Comparison of ENCODE assay signal across 7 worm cellular contexts in the genomic region with DNA sequence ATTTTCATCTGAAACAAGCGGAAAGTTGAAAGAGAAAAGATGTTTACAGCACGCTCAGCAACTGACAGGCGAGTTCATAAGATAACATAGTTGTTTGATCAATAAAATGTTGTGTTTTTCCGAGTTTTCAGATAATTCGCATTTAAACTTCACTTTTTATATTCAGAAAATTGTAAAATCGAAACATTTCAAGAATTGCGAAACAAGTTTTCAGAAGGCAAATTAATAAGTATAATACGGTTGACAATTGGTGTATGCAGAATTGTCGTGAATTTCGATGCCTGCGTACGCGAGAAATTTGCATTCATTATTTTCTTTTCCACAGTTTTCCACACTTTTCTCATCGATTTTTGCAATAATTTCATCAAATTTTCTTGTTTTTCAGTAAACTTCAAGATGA.
TF ChIP-seq lines count a peak whose summit lies in the region.

A gene (minus strand): TSS at position 15 of the 400 bp plus-strand sequence.
A gene (plus strand): TSS at position 386 of the 400 bp plus-strand sequence.

TF ChIP-seq in whole organism, L1 larva, 84 proteins besides CTCF, POLR2A, EP300 and RAD21 (continues in another document):
- TF ChIP-seq aly-2 (tag; optimal IDR thresholded peaks at IDR 0.05; lab: Kevin White, UChicago), result peak; percentile 16
- TF ChIP-seq hpl-2 (GFP tag; optimal IDR thresholded peaks at IDR 0.05; lab: Kevin White, UChicago), result no peak
- TF ChIP-seq fos-1 (tag; optimal IDR thresholded peaks at IDR 0.05; lab: Kevin White, UChicago), result no peak
- peak in 2 of 3 experiments; percentile 18 to 48 for TF ChIP-seq ceh-82 (tag; optimal IDR thresholded peaks at IDR 0.05; lab: Kevin White, UChicago)
- peak; percentile 29 for TF ChIP-seq mep-1 (tag; optimal IDR thresholded peaks at IDR 0.05; lab: Kevin White, UChicago)
- no peak for TF ChIP-seq isw-1 (GFP tag; IDR thresholded peaks at IDR 0.05; lab: Robert Waterston, UW)
- TF ChIP-seq fkh-4 (tag; optimal IDR thresholded peaks at IDR 0.05; lab: Kevin White, UChicago; ENCODE audit: borderline replicate concordance), result no peak
- no peak for TF ChIP-seq lir-3 (tag; optimal IDR thresholded peaks at IDR 0.05; lab: Kevin White, UChicago; ENCODE audit: poor library complexity)
- TF ChIP-seq ets-5 (GFP tag; IDR thresholded peaks at IDR 0.05; lab: Robert Waterston, UW), result no peak
- peak; percentile 14 to 67 (median 34) for TF ChIP-seq dpl-1 (GFP tag; optimal IDR thresholded peaks at IDR 0.05; lab: Kevin White, UChicago)

TF ChIP-seq in whole organism, L2 larva, 48 proteins besides CTCF, POLR2A, EP300 and RAD21:
- peak; percentile 46 to 95 for TF ChIP-seq lsy-2 (tag; optimal IDR thresholded peaks at IDR 0.05; lab: Kevin White, UChicago)
- no peak for TF ChIP-seq egl-27 (tag; optimal IDR thresholded peaks at IDR 0.05; lab: Kevin White, UChicago)
- peak; percentile 42 for TF ChIP-seq nhr-129 (tag; optimal IDR thresholded peaks at IDR 0.05; lab: Kevin White, UChicago)
- peak; percentile 16 for TF ChIP-seq gmeb-1 (tag; optimal IDR thresholded peaks at IDR 0.05; lab: Kevin White, UChicago)
- peak; percentile 66 for TF ChIP-seq C34F6.9 (tag; optimal IDR thresholded peaks at IDR 0.05; lab: Kevin White, UChicago)
- peak; percentile 9 for TF ChIP-seq ama-1 (optimal IDR thresholded peaks at IDR 0.05; lab: Kevin White, UChicago)
- no peak for TF ChIP-seq crh-2 (tag; optimal IDR thresholded peaks at IDR 0.05; lab: Kevin White, UChicago)

TF ChIP-seq in whole organism, L3 larva, 47 proteins besides CTCF, POLR2A, EP300 and RAD21 (continues in another document):
- TF ChIP-seq nhr-77 (tag; optimal IDR thresholded peaks at IDR 0.05; lab: Kevin White, UChicago) (no peak), egl-5 (tag; optimal IDR thresholded peaks at IDR 0.05; lab: Kevin White, UChicago) (peak; percentile 11), elt-3 (tag; optimal IDR thresholded peaks at IDR 0.05; lab: Kevin White, UChicago) (no peak), pha-4 (tag; optimal IDR thresholded peaks at IDR 0.05; lab: Kevin White, UChicago) (peak; percentile 70), nhr-23 (tag; optimal IDR thresholded peaks at IDR 0.05; lab: Kevin White, UChicago) (no peak), elt-2 (tag; optimal IDR thresholded peaks at IDR 0.05; lab: Kevin White, UChicago) (no peak), nhr-11 (tag; optimal IDR thresholded peaks at IDR 0.05; lab: Kevin White, UChicago) (no peak), zag-1 (tag; optimal IDR thresholded peaks at IDR 0.05; lab: Kevin White, UChicago) (no peak), mdl-1 (tag; optimal IDR thresholded peaks at IDR 0.05; lab: Kevin White, UChicago) (no peak), nhr-67 (tag; optimal IDR thresholded peaks at IDR 0.05; lab: Kevin White, UChicago) (no peak), fkh-10 (GFP tag; optimal IDR thresholded peaks at IDR 0.05; lab: Kevin White, UChicago) (no peak), pqm-1 (tag; optimal IDR thresholded peaks at IDR 0.05; lab: Kevin White, UChicago) (no peak), skn-1 (tag; optimal IDR thresholded peaks at IDR 0.05; lab: Kevin White, UChicago) (peak; percentile 56), egl-27 (tag; optimal IDR thresholded peaks at IDR 0.05; lab: Kevin White, UChicago) (no peak), nhr-12 (tag; optimal IDR thresholded peaks at IDR 0.05; lab: Kevin White, UChicago) (no peak)

TF ChIP-seq in whole organism, L4 larva, 104 proteins besides CTCF, POLR2A, EP300 and RAD21 (continues in another document):
- TF ChIP-seq dpl-1 (GFP tag; optimal IDR thresholded peaks at IDR 0.05; lab: Kevin White, UChicago), result peak; percentile 42
- TF ChIP-seq pqm-1 (tag; optimal IDR thresholded peaks at IDR 0.05; lab: Kevin White, UChicago), result no peak
- no peak for TF ChIP-seq sdz-12 (GFP tag; optimal IDR thresholded peaks at IDR 0.05; lab: Kevin White, UChicago)
- TF ChIP-seq daf-16 (GFP tag; optimal IDR thresholded peaks at IDR 0.05; lab: Kevin White, UChicago), result no peak
- TF ChIP-seq daf-16 (tag; optimal IDR thresholded peaks at IDR 0.05; lab: Kevin White, UChicago), result peak; percentile 64
- TF ChIP-seq jun-1 (tag; optimal IDR thresholded peaks at IDR 0.05; lab: Kevin White, UChicago), result no peak
- no peak for TF ChIP-seq daf-19 (GFP tag; conservative IDR thresholded peaks at IDR 0.05; lab: Robert Waterston, UW)
- TF ChIP-seq hlh-30 (tag; optimal IDR thresholded peaks at IDR 0.05; lab: Kevin White, UChicago; ENCODE audit: insufficient read depth), result peak; percentile 7
- no peak for TF ChIP-seq egl-43 (GFP tag; IDR thresholded peaks at IDR 0.05; lab: Robert Waterston, UW)
- TF ChIP-seq F37D6.2 (tag; optimal IDR thresholded peaks at IDR 0.05; lab: Kevin White, UChicago), result no peak
- no peak for TF ChIP-seq hmg-1.1 (GFP tag; IDR thresholded peaks at IDR 0.05; lab: Robert Waterston, UW)
- no peak for TF ChIP-seq nhr-237 (tag; optimal IDR thresholded peaks at IDR 0.05; lab: Kevin White, UChicago)
- no peak for TF ChIP-seq tag-97 (GFP tag; IDR thresholded peaks at IDR 0.05; lab: Robert Waterston, UW)
- peak in 1 of 2 experiments; percentile 94 for TF ChIP-seq lsy-2 (tag; optimal IDR thresholded peaks at IDR 0.05; lab: Kevin White, UChicago)

TF ChIP-seq in whole organism, late embryonic, 69 proteins besides CTCF, POLR2A, EP300 and RAD21:
- TF ChIP-seq pha-4 (tag; optimal IDR thresholded peaks at IDR 0.05; lab: Kevin White, UChicago), result no peak
- peak; percentile 70 for TF ChIP-seq unc-42 (tag; optimal IDR thresholded peaks at IDR 0.05; lab: Kevin White, UChicago)
- TF ChIP-seq ceh-22 (tag; optimal IDR thresholded peaks at IDR 0.05; lab: Kevin White, UChicago), result no peak
TF ChIP-seq in whole organism, late embryonic: peak in this region for 1.

TF ChIP-seq in whole organism, mixed stage, embryonic, 35 proteins besides CTCF, POLR2A, EP300 and RAD21:
- no peak for TF ChIP-seq unc-62 (GFP tag; optimal IDR thresholded peaks at IDR 0.05; lab: Kevin White, UChicago)
- TF ChIP-seq ces-1 (GFP tag; optimal IDR thresholded peaks at IDR 0.05; lab: Kevin White, UChicago), result peak; percentile 94
- peak; percentile 91 for TF ChIP-seq lsy-2 (tag; optimal IDR thresholded peaks at IDR 0.05; lab: Kevin White, UChicago)

TF ChIP-seq in whole organism, young adult, 124 proteins besides CTCF, POLR2A, EP300 and RAD21:
- TF ChIP-seq cebp-1 (GFP tag; IDR thresholded peaks at IDR 0.05; lab: Robert Waterston, UW) (peak; percentile 53; the same call in 1 of the 2 replicates), cebp-1 (tag; optimal IDR thresholded peaks at IDR 0.05; lab: Kevin White, UChicago) (peak; percentile 91), madf-10 (tag; optimal IDR thresholded peaks at IDR 0.05; lab: Kevin White, UChicago) (no peak)
